Worm (Caenorhabditis elegans): ENCODE data around the gene dyn-1.

DNA sequence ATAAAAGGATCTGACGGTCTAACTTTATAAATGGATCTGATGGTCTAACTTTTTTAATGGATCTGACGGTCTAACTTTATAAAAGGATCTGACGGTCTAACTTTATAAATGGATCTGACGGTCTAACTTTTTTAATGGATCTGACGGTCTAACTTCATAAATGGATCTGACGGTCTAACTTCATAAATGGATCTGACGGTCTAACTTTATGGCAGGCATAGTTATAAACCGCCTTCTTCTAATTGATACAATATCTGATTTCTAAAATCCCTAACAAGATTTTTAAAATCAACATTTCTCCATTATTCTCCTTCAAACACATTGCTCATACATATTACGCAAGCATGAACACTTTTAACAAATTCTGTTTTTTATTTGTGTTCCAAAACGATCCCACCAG, 28.4 kb downstream of the dyn-1 start, which contains the start of gene K09A9.8:
- TF ChIP-seq klf-2 (GFP tag; conservative IDR thresholded peaks at IDR 0.05) (no peak), flt-1 (GFP tag; IDR thresholded peaks at IDR 0.05) (no peak)
